Worm (Caenorhabditis elegans) whole organism, late embryonic: ENCODE measurements around the gene ZK6.8.

Source experiments
- C38D4.7 ChIP-seq: fragments of 200-800 bp; sonication (Bioruptor generic); optimal IDR thresholded peaks from 2 replicates; lab custom pipeline; 2018; ENCODE audit warnings: mild to moderate bottlenecking, missing genetic modification characterization, moderate library complexity, missing compliant biosample characterization
- F13H6.1 ChIP-seq: sonication (generic microtip); optimal IDR thresholded peaks from 2 replicates; lab custom pipeline; 2016; ENCODE audit warnings: missing genetic modification characterization, missing compliant biosample characterization
- K02D7.2 ChIP-seq: sonication (generic microtip); optimal IDR thresholded peaks from 2 replicates; lab custom pipeline; 2017; ENCODE audit warnings: mild to moderate bottlenecking, missing genetic modification characterization, missing compliant biosample characterization
- T23F11.4 ChIP-seq: fragments of 200-800 bp; sonication (Bioruptor generic); optimal IDR thresholded peaks from 2 replicates; lab custom pipeline; 2018; ENCODE audit warnings: mild to moderate bottlenecking, missing genetic modification characterization, missing compliant biosample characterization
- ceh-19 ChIP-seq: fragments of 200-800 bp; sonication (Bioruptor generic); optimal IDR thresholded peaks from 2 replicates; lab custom pipeline; 2018; ENCODE audit warnings: mild to moderate bottlenecking, missing genetic modification characterization, missing compliant biosample characterization
- ceh-30 ChIP-seq: fragments of 150-350 bp; optimal IDR thresholded peaks from 2 replicates; lab custom pipeline; 2014; ENCODE audit warnings: missing biosample characterization, missing genetic modification characterization
- ceh-34 ChIP-seq: sonication (generic microtip); optimal IDR thresholded peaks from 2 replicates; lab custom pipeline; 2016; ENCODE audit warnings: mild to moderate bottlenecking, missing genetic modification characterization, missing compliant biosample characterization
- ceh-6 ChIP-seq: fragments of 200-800 bp; sonication (Bioruptor generic); optimal IDR thresholded peaks from 2 replicates; lab custom pipeline; 2018; ENCODE audit warnings: mild to moderate bottlenecking, missing genetic modification characterization, missing compliant biosample characterization
- dve-1 ChIP-seq: sonication (generic microtip); optimal IDR thresholded peaks from 2 replicates; lab custom pipeline; 2017; ENCODE audit warnings: antibody characterized with exemption, mild to moderate bottlenecking, missing genetic modification characterization, missing compliant biosample characterization
- elt-4 ChIP-seq: sonication (generic microtip); optimal IDR thresholded peaks from 2 replicates; lab custom pipeline; 2016; ENCODE audit warnings: missing genetic modification characterization, missing compliant biosample characterization
- hlh-13 ChIP-seq: fragments of 200-800 bp; sonication (Bioruptor generic); optimal IDR thresholded peaks from 2 replicates; lab custom pipeline; 2018; ENCODE audit warnings: mild to moderate bottlenecking, missing genetic modification characterization, missing compliant biosample characterization
- hlh-30 ChIP-seq: sonication (generic microtip); optimal IDR thresholded peaks from 2 replicates; lab custom pipeline; 2017; ENCODE audit warnings: antibody characterized with exemption, missing genetic modification characterization, missing compliant biosample characterization; ENCODE audit not compliant: insufficient read depth
- lim-6 ChIP-seq: sonication (generic microtip); optimal IDR thresholded peaks from 2 replicates; lab custom pipeline; 2016; ENCODE audit warnings: missing genetic modification characterization, missing compliant biosample characterization
- nhr-11 ChIP-seq: fragments of 150-350 bp; optimal IDR thresholded peaks from 2 replicates; lab custom pipeline; 2014; ENCODE audit warnings: missing biosample characterization, missing genetic modification characterization
- nhr-232 ChIP-seq: sonication (generic microtip); optimal IDR thresholded peaks from 2 replicates; lab custom pipeline; 2016; ENCODE audit warnings: missing genetic modification characterization, missing compliant biosample characterization
- pag-3 ChIP-seq: sonication (generic microtip); optimal IDR thresholded peaks from 2 replicates; lab custom pipeline; 2016; ENCODE audit warnings: missing compliant biosample characterization, missing genetic modification characterization, borderline replicate concordance
- pat-9 ChIP-seq: fragments of 200-800 bp; sonication (Bioruptor generic); optimal IDR thresholded peaks from 2 replicates; lab custom pipeline; 2018; ENCODE audit warnings: mild to moderate bottlenecking, missing genetic modification characterization, moderate library complexity, missing compliant biosample characterization
- pax-1 ChIP-seq: fragments of 150-350 bp; optimal IDR thresholded peaks from 2 replicates; lab custom pipeline; 2014; ENCODE audit warnings: missing biosample characterization, missing genetic modification characterization
- pha-2 ChIP-seq: sonication (generic microtip); optimal IDR thresholded peaks from 2 replicates; lab custom pipeline; 2017; ENCODE audit warnings: mild to moderate bottlenecking, missing genetic modification characterization, missing compliant biosample characterization
- rnt-1 ChIP-seq: sonication (generic microtip); optimal IDR thresholded peaks from 2 replicates; lab custom pipeline; 2016; ENCODE audit warnings: missing genetic modification characterization, missing compliant biosample characterization
- sdc-2 ChIP-seq: sonication (generic microtip); optimal IDR thresholded peaks from 2 replicates; lab custom pipeline; 2016; ENCODE audit warnings: missing genotype, missing genetic modification characterization, missing compliant biosample characterization
- sox-4 ChIP-seq: sonication (generic microtip); optimal IDR thresholded peaks from 2 replicates; lab custom pipeline; 2017; ENCODE audit warnings: mild to moderate bottlenecking, missing genetic modification characterization, inconsistent platforms, missing compliant biosample characterization
- syd-9 ChIP-seq: sonication (generic microtip); optimal IDR thresholded peaks from 2 replicates; lab custom pipeline; 2016; ENCODE audit warnings: mild to moderate bottlenecking, missing genetic modification characterization, moderate library complexity, missing compliant biosample characterization
- ttx-3 ChIP-seq: sonication (generic microtip); optimal IDR thresholded peaks from 2 replicates; lab custom pipeline; 2016; ENCODE audit warnings: missing genetic modification reagents, missing genetic modification characterization, missing compliant biosample characterization
- unc-86 ChIP-seq: sonication (generic microtip); optimal IDR thresholded peaks from 2 replicates; lab custom pipeline; 2016; ENCODE audit warnings: missing genetic modification characterization, missing compliant biosample characterization
- zip-5 ChIP-seq: sonication (generic microtip); optimal IDR thresholded peaks from 2 replicates; lab custom pipeline; 2016; ENCODE audit warnings: missing genetic modification characterization, missing compliant biosample characterization

The ZK6.8 gene

ce11 chrV:428844-429243 is 47.1 kb downstream of the ZK6.8 start, which contains the start of gene B0554.4:
B0554.4 (plus strand) TSS chrV:429144.
- TF ChIP-seq pax-1 (tag; lab: Kevin White, UChicago): no peak
- TF ChIP-seq ceh-30 (tag; lab: Kevin White, UChicago): no peak
- TF ChIP-seq K02D7.2 (tag; lab: Kevin White, UChicago): no peak
- TF ChIP-seq pat-9 (tag; lab: Kevin White, UChicago): no peak
- no peak for TF ChIP-seq hlh-13
- no peak for TF ChIP-seq unc-86 (tag; lab: Kevin White, UChicago)
- no peak for TF ChIP-seq zip-5 (tag; lab: Kevin White, UChicago)
- no peak for TF ChIP-seq syd-9 (tag; lab: Kevin White, UChicago)
- no peak for TF ChIP-seq ceh-34 (tag; lab: Kevin White, UChicago)
- TF ChIP-seq F13H6.1 (tag; lab: Kevin White, UChicago): no peak
- no peak for TF ChIP-seq ceh-6
- TF ChIP-seq, all 69 proteins: peak for 0

DNA sequence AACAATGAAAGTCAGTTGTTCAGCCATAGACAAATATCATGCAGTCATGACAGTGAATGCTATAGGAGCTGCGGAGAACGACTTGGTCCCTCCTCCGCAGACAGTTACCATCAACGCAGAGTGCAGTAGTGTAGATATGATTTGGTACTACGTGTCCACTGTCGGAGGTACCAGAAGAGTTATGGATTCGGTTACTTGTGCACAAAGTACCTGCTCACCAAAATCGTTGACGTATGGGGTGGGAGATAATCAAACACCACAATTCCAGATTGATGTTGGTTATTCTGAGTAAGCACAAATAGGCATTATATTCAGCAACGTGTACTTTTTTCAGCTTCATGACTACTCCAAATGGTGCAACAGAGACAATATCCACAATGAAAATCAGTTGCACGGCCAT is 51.3 kb downstream of the ZK6.8 start:
- no peak for TF ChIP-seq hlh-30 (tag; lab: Kevin White, UChicago)
- no peak for TF ChIP-seq ttx-3
- TF ChIP-seq elt-4 (tag; lab: Kevin White, UChicago): no peak
- no peak for TF ChIP-seq ceh-30 (tag; lab: Kevin White, UChicago)
- no peak for TF ChIP-seq dve-1 (tag; lab: Kevin White, UChicago)
- TF ChIP-seq ceh-19: no peak
- TF ChIP-seq rnt-1 (tag; lab: Kevin White, UChicago): no peak
- no peak for TF ChIP-seq C38D4.7 (GFP tag; lab: Kevin White, UChicago)
- no peak for TF ChIP-seq pha-2 (tag; lab: Kevin White, UChicago)
- no peak for TF ChIP-seq T23F11.4 (GFP tag; lab: Kevin White, UChicago)
- no peak for TF ChIP-seq nhr-11 (tag; lab: Kevin White, UChicago)

DNA sequence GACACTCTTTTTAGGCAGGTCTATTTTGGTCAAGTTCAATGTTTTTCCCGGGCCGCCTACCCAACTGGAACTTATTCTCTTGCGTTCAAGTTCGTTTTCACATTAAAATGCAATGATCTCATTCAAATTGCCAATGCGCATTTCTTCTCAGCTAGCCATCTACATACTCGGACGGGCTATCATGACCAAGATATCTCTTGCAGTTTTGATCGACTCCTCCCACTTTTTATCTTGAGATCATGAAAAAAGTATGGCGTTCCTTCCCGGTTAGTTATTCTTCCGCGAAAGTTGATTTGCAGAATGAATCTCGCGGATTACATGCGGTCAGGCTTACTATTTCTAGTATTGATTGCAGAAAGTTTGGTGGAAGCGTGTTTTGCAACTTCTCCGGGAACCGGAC is 52.2 kb downstream of the ZK6.8 start, which contains the start of gene B0554.2:
B0554.2 (plus strand) TSS at position 301 of the 400 bp plus-strand sequence.
- no peak for TF ChIP-seq pag-3 (tag; lab: Kevin White, UChicago)
- no peak for TF ChIP-seq lim-6 (tag; lab: Kevin White, UChicago)
- TF ChIP-seq nhr-11 (tag; lab: Kevin White, UChicago): no peak
- TF ChIP-seq pax-1 (tag; lab: Kevin White, UChicago): no peak
- TF ChIP-seq sox-4 (tag; lab: Kevin White, UChicago): no peak
- TF ChIP-seq nhr-232 (tag; lab: Kevin White, UChicago): no peak
- TF ChIP-seq sdc-2 (tag; lab: Kevin White, UChicago): no peak
